Worm (Caenorhabditis elegans) whole organism, midembryonic: ENCODE data around the gene ucr-2.1.

ENCODE experiments used
- T22C8.4 ChIP-seq: fragments of 200-800 bp; sonication (Bioruptor generic); IDR thresholded peaks from 2 replicates; pipeline ENCODE4 v1.3.6; 2022; ENCODE audit warnings: missing genetic modification characterization, missing compliant biosample characterization
- cog-1 ChIP-seq: sonication (generic microtip); optimal IDR thresholded peaks from 2 replicates; lab custom pipeline; 2016; ENCODE audit warnings: missing genetic modification characterization, missing compliant biosample characterization
- flt-1 ChIP-seq: fragments of 200-800 bp; sonication (Bioruptor generic); IDR thresholded peaks from 2 replicates; pipeline ENCODE4 v1.3.6; 2022; ENCODE audit warnings: missing genetic modification characterization, missing compliant biosample characterization
- klf-2 ChIP-seq: fragments of 200-800 bp; sonication (Bioruptor generic); conservative IDR thresholded peaks from 2 replicates; pipeline ENCODE4 v1.3.6; 2022; ENCODE audit warnings: missing genetic modification reagents, missing genetic modification characterization, missing compliant biosample characterization
- med-1 ChIP-seq: sonication (generic microtip); optimal IDR thresholded peaks from 2 replicates; lab custom pipeline; 2017; ENCODE audit warnings: missing genetic modification characterization, mild to moderate bottlenecking, missing compliant biosample characterization, antibody characterized with exemption, missing genetic modification reagents; ENCODE audit not compliant: insufficient read depth
- ref-1 ChIP-seq: fragments of 200-800 bp; sonication (Bioruptor generic); conservative IDR thresholded peaks from 2 replicates; pipeline ENCODE4 v1.3.6; 2022; ENCODE audit warnings: missing genetic modification reagents, missing genetic modification characterization, missing compliant biosample characterization
- tab-1 ChIP-seq: fragments of 200-800 bp; sonication (Bioruptor generic); IDR thresholded peaks from 2 replicates; pipeline ENCODE4 v1.3.6; 2022; ENCODE audit warnings: missing genetic modification characterization, missing compliant biosample characterization
- ztf-23 ChIP-seq: fragments of 200-800 bp; sonication (Bioruptor generic); IDR thresholded peaks from 2 replicates; pipeline ENCODE4 v1.3.6; 2022; ENCODE audit warnings: missing genetic modification reagents, missing genetic modification characterization, missing compliant biosample characterization
- ztf-29 ChIP-seq: fragments of 200-800 bp; sonication (Bioruptor generic); IDR thresholded peaks from 2 replicates; pipeline ENCODE4 v1.3.6; 2022; ENCODE audit warnings: missing genetic modification reagents, missing genetic modification characterization, missing compliant biosample characterization

The ucr-2.1 gene

ce11 chrX:12064908-12065307 is 46.7 kb downstream of the ucr-2.1 start, which contains the start of gene lgc-23:
TSS of gene lgc-23 (plus strand) at chrX:12065208.
- TF ChIP-seq cog-1 (tag; lab: Kevin White, UChicago) = no peak
- TF ChIP-seq ztf-23 (GFP tag; lab: Robert Waterston, UW) = no peak
- TF ChIP-seq T22C8.4 (GFP tag; lab: Robert Waterston, UW) = no peak
- TF ChIP-seq med-1 = no peak
- no peak for TF ChIP-seq ref-1 (GFP tag; lab: Robert Waterston, UW)
- no peak for TF ChIP-seq ztf-29 (GFP tag; lab: Robert Waterston, UW)
- no peak for TF ChIP-seq flt-1 (GFP tag; lab: Robert Waterston, UW)

ce11 chrX:12068250-12068649 is 50.0 kb downstream of the ucr-2.1 start, which contains the start of gene lgc-24:
TSS of gene lgc-24 (plus strand) at chrX:12068550.
- TF ChIP-seq ref-1 (GFP tag; lab: Robert Waterston, UW) (no peak), med-1 (no peak), T22C8.4 (GFP tag; lab: Robert Waterston, UW) (no peak), klf-2 (GFP tag; lab: Robert Waterston, UW) (no peak), tab-1 (GFP tag; lab: Robert Waterston, UW) (no peak), cog-1 (tag; lab: Kevin White, UChicago) (no peak), ztf-23 (GFP tag; lab: Robert Waterston, UW) (no peak), ztf-29 (GFP tag; lab: Robert Waterston, UW) (no peak), flt-1 (GFP tag; lab: Robert Waterston, UW) (no peak)
